Worm (Caenorhabditis elegans): ENCODE results near the gene ins-10.
A peak's percentile ranks its signal among the peaks of the same experiment; 100 is the strongest.
"Not testable (repeated sequence)": the region's sequence is repeated elsewhere in the genome, so short reads cannot be mapped to it uniquely, and the experiment has no call there.

Gene ins-10

ce11 chrV:14038328-14039084 lies 4.8 kb downstream of the ins-10 start, which contains the start of gene vps-39 (continued):
- peak; percentile 86 for TF ChIP-seq pha-4 (GFP tag; IDR thresholded peaks at IDR 0.05)
- not testable (repeated sequence) for TF ChIP-seq pha-4 (tag; optimal IDR thresholded peaks at IDR 0.05)
- peak; percentile 86 for TF ChIP-seq php-3 (GFP tag; IDR thresholded peaks at IDR 0.05)
- peak; percentile 3 for TF ChIP-seq dve-1 (tag; optimal IDR thresholded peaks at IDR 0.05; ENCODE audit: insufficient read depth)
- peak; percentile 86 for TF ChIP-seq lin-29 (GFP tag; IDR thresholded peaks at IDR 0.05)
- peak; percentile 90 for TF ChIP-seq snpc-1.2 (GFP tag; IDR thresholded peaks at IDR 0.05)
- peak; percentile 84 for TF ChIP-seq arid-1 (GFP tag; conservative IDR thresholded peaks at IDR 0.05)
- TF ChIP-seq Y75B8A.6 (GFP tag; IDR thresholded peaks at IDR 0.05), result 0 out of 2 replicates have a peak, but pooled peaks have one; percentile 54
- peak; percentile 92 for TF ChIP-seq egl-43 (GFP tag; IDR thresholded peaks at IDR 0.05)
- peak; percentile 17 for TF ChIP-seq lin-15B (tag; optimal IDR thresholded peaks at IDR 0.05)
- peak; percentile 87 for TF ChIP-seq madf-9 (GFP tag; conservative IDR thresholded peaks at IDR 0.05)
- TF ChIP-seq ctbp-1 (GFP tag; IDR thresholded peaks at IDR 0.05), result peak; percentile 90
- peak; percentile 96 for TF ChIP-seq T26A8.4 (GFP tag; IDR thresholded peaks at IDR 0.05)
- TF ChIP-seq unc-130 (GFP tag; optimal IDR thresholded peaks at IDR 0.05), result peak; percentile 43
- TF ChIP-seq set-16 (GFP tag; IDR thresholded peaks at IDR 0.05), result peak; percentile 87
- TF ChIP-seq vab-7 (GFP tag; IDR thresholded peaks at IDR 0.05), result peak; percentile 95
- TF ChIP-seq Y48G9A.11 (GFP tag; IDR thresholded peaks at IDR 0.05), result peak; percentile 86
- peak; percentile 56 for TF ChIP-seq rbr-2 (tag; optimal IDR thresholded peaks at IDR 0.05)
- TF ChIP-seq ceh-44 (GFP tag; IDR thresholded peaks at IDR 0.05), result peak; percentile 89
- TF ChIP-seq mdt-29 (GFP tag; IDR thresholded peaks at IDR 0.05), result peak; percentile 83
- 0 out of 2 replicates have a peak, but pooled peaks have one; percentile 67 for TF ChIP-seq ZK337.2 (GFP tag; IDR thresholded peaks at IDR 0.05)
- peak; percentile 67; the same call in 1 of the 2 replicates for TF ChIP-seq Y105C5A.15 (GFP tag; IDR thresholded peaks at IDR 0.05)
- TF ChIP-seq nhr-41 (GFP tag; IDR thresholded peaks at IDR 0.05), result peak; percentile 72; the same call in 1 of the 2 replicates
- peak; percentile 71; the same call in 1 of the 2 replicates for TF ChIP-seq daf-8 (GFP tag; IDR thresholded peaks at IDR 0.05)
- TF ChIP-seq hmg-1.1 (GFP tag; IDR thresholded peaks at IDR 0.05), result peak; percentile 95
- peak; percentile 76; the same call in 1 of the 2 replicates for TF ChIP-seq tra-1 (GFP tag; IDR thresholded peaks at IDR 0.05)
- peak; percentile 51 for TF ChIP-seq mep-1 (tag; optimal IDR thresholded peaks at IDR 0.05)
- peak; percentile 66; the same call in 1 of the 2 replicates for TF ChIP-seq F44E2.7 (GFP tag; IDR thresholded peaks at IDR 0.05)
- peak; percentile 93 for TF ChIP-seq dmd-9 (GFP tag; IDR thresholded peaks at IDR 0.05)
- peak; percentile 32 for TF ChIP-seq F37D6.2 (tag; optimal IDR thresholded peaks at IDR 0.05)
- peak; percentile 57 for TF ChIP-seq mes-2 (tag; optimal IDR thresholded peaks at IDR 0.05; ENCODE audit: poor library complexity, severe bottlenecking)
- peak; percentile 99 for TF ChIP-seq lin-38 (GFP tag; IDR thresholded peaks at IDR 0.05)
- TF ChIP-seq saeg-2 (GFP tag; IDR thresholded peaks at IDR 0.05), result peak; percentile 92

ce11 chrV:14049274-14049673 lies 15.5 kb downstream of the ins-10 start, which contains the start of gene F58D12.1:
TSS of gene F58D12.1 (plus strand) at chrV:14049574.
- not testable (repeated sequence) for TF ChIP-seq ZK337.2 (GFP tag; IDR thresholded peaks at IDR 0.05); hlh-11 (tag; optimal IDR thresholded peaks at IDR 0.05); skn-1 (tag; optimal IDR thresholded peaks at IDR 0.05)

ce11 chrV:14055097-14055496 lies 21.3 kb downstream of the ins-10 start:
- TF ChIP-seq lin-38 (GFP tag; IDR thresholded peaks at IDR 0.05) (peak; percentile 98), dve-1 (tag; optimal IDR thresholded peaks at IDR 0.05; ENCODE audit: insufficient read depth) (peak; percentile 93), nhr-11 (tag; optimal IDR thresholded peaks at IDR 0.05) (peak; percentile 61), ces-1 (GFP tag; optimal IDR thresholded peaks at IDR 0.05) (peak; percentile 69), Y48G9A.11 (GFP tag; IDR thresholded peaks at IDR 0.05) (peak; percentile 92), ceh-20 (GFP tag; IDR thresholded peaks at IDR 0.05) (peak; percentile 98), F44E2.7 (GFP tag; IDR thresholded peaks at IDR 0.05) (peak; percentile 86), nhr-25 (tag; optimal IDR thresholded peaks at IDR 0.05; ENCODE audit: borderline replicate concordance, insufficient read depth) (peak; percentile 55), nhr-76 (tag; optimal IDR thresholded peaks at IDR 0.05) (peak; percentile 65), snpc-1.2 (GFP tag; IDR thresholded peaks at IDR 0.05) (0 out of 2 replicates have a peak, but pooled peaks have one; percentile 41), T20F7.1 (GFP tag; optimal IDR thresholded peaks at IDR 0.05) (peak; percentile 89), skn-1 (tag; optimal IDR thresholded peaks at IDR 0.05) (peak; percentile 51), aha-1 (tag) (peak; percentile 97), dpl-1 (GFP tag; optimal IDR thresholded peaks at IDR 0.05) (peak; percentile 90), nhr-42 (GFP tag; IDR thresholded peaks at IDR 0.05) (peak; percentile 97), nhr-77 (tag; optimal IDR thresholded peaks at IDR 0.05) (peak; percentile 54), nhr-28 (tag; optimal IDR thresholded peaks at IDR 0.05) (peak; percentile 72)

All from whole organism, L4 larva.